Worm (Caenorhabditis elegans): ENCODE results near the gene spp-19.

The spp-19 gene

DNA sequence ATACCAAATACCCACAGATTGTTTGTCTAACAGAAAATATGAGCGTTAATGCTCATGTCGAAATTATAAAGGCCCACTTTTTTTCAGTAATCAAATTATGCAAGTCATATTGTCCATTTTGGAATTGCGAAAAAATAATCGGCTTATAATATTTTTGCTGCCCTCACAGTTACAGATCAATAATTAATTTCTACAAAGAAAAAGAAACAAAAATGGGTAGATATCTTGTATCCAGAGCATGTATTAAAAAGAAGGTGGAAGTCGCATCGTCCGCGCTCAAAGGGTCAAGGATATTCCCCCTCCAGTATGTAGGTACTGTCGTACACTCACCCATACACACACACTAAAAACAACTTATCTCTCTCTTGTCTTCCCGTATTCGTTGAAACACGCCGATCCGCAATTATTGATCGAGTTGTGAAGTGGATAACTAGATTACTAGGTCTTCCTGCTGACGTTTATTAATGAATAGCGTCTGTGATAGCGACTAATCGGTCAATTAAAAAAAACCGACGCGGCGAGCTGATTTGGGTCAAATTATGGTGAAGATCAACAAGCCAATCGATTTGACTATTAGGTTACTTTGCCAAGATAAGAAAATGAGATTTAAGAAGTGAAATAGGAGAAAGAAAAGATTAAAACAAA is 47.6 kb downstream of the spp-19 start:
- TF ChIP-seq mef-2 (tag; optimal IDR thresholded peaks at IDR 0.05) (no peak), blmp-1 (tag; optimal IDR thresholded peaks at IDR 0.05) (peak; percentile 70), lin-14 (GFP tag; optimal IDR thresholded peaks at IDR 0.05) (no peak), mep-1 (tag; optimal IDR thresholded peaks at IDR 0.05) (no peak), irx-1 (tag; optimal IDR thresholded peaks at IDR 0.05) (no peak), ceh-82 (tag; optimal IDR thresholded peaks at IDR 0.05) (no peak), dpl-1 (GFP tag; optimal IDR thresholded peaks at IDR 0.05) (no peak), nhr-47 (tag; optimal IDR thresholded peaks at IDR 0.05) (no peak), elt-3 (tag; optimal IDR thresholded peaks at IDR 0.05) (peak in 1 of 6 experiments; percentile 4), aha-1 (tag; optimal IDR thresholded peaks at IDR 0.05) (no peak), F16B12.6 (tag; optimal IDR thresholded peaks at IDR 0.05) (no peak), sup-37 (GFP tag; optimal IDR thresholded peaks at IDR 0.05) (no peak), zag-1 (tag; optimal IDR thresholded peaks at IDR 0.05) (no peak), jun-1 (tag; optimal IDR thresholded peaks at IDR 0.05) (no peak), fos-1 (tag; optimal IDR thresholded peaks at IDR 0.05) (no peak), ztf-11 (tag; optimal IDR thresholded peaks at IDR 0.05) (no peak), nhr-85 (tag) (peak; percentile 6), sox-4 (tag; optimal IDR thresholded peaks at IDR 0.05) (no peak), pax-3 (tag; optimal IDR thresholded peaks at IDR 0.05) (no peak), C34B4.2 (tag; optimal IDR thresholded peaks at IDR 0.05) (no peak), zip-4 (GFP tag; optimal IDR thresholded peaks at IDR 0.05) (no peak)

DNA sequence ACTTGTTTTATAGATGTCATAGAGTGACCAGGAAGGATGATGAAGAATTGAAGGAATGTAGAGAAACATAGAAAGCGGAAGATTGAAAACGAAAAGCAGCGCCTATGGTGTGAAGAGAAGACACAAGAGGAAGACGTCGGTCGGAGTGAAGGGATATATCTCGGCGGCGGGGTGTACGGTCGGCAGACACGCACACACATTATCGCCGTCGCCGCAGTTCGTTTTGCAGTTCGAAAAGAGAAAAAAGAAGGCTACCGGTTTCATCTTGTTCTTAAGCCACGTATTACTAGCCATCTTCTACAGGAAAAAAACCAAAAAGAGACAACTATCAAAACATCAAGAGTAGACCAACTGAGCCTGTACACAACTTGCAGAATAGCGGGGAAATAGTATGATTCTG is 48.1 kb downstream of the spp-19 start:
- no peak for TF ChIP-seq egl-13 (tag; optimal IDR thresholded peaks at IDR 0.05)
- no peak for TF ChIP-seq unc-30 (tag; optimal IDR thresholded peaks at IDR 0.05)
- TF ChIP-seq blmp-1 (tag; optimal IDR thresholded peaks at IDR 0.05): peak; percentile 94
- TF ChIP-seq elt-3 (tag; optimal IDR thresholded peaks at IDR 0.05): peak in 1 of 6 experiments; percentile 32
- TF ChIP-seq lin-14 (GFP tag; optimal IDR thresholded peaks at IDR 0.05): peak; percentile 72
- TF ChIP-seq efl-1 (optimal IDR thresholded peaks at IDR 0.05): no peak
- TF ChIP-seq efl-1 (GFP tag; optimal IDR thresholded peaks at IDR 0.05 in 1 of 2): peak in 1 of 2 experiments; percentile 59
- peak; percentile 19 for TF ChIP-seq nhr-90 (tag; optimal IDR thresholded peaks at IDR 0.05; ENCODE audit: poor library complexity)
- TF ChIP-seq hpl-2 (GFP tag; optimal IDR thresholded peaks at IDR 0.05): no peak
- TF ChIP-seq C04F5.9 (tag; optimal IDR thresholded peaks at IDR 0.05): no peak
- TF ChIP-seq elt-2 (tag; optimal IDR thresholded peaks at IDR 0.05): no peak
- peak; percentile 22 for TF ChIP-seq xbp-1 (tag; optimal IDR thresholded peaks at IDR 0.05)
- TF ChIP-seq nhr-12 (tag; optimal IDR thresholded peaks at IDR 0.05): no peak
- TF ChIP-seq unc-130 (tag; optimal IDR thresholded peaks at IDR 0.05): no peak
- no peak for TF ChIP-seq ztf-4 (tag; optimal IDR thresholded peaks at IDR 0.05)
- TF ChIP-seq aly-2 (tag; optimal IDR thresholded peaks at IDR 0.05): no peak
- no peak for TF ChIP-seq dpl-1 (GFP tag; optimal IDR thresholded peaks at IDR 0.05)
- no peak for TF ChIP-seq ets-5 (GFP tag; IDR thresholded peaks at IDR 0.05)
- TF ChIP-seq lin-13 (GFP tag; optimal IDR thresholded peaks at IDR 0.05): no peak
- no peak for TF ChIP-seq unc-62 (GFP tag; optimal IDR thresholded peaks at IDR 0.05)
- TF ChIP-seq zip-4 (GFP tag; optimal IDR thresholded peaks at IDR 0.05): no peak
- no peak for TF ChIP-seq ceh-88 (GFP tag; IDR thresholded peaks at IDR 0.05)
- no peak for TF ChIP-seq egl-27 (tag; optimal IDR thresholded peaks at IDR 0.05)
- TF ChIP-seq fkh-8 (tag; optimal IDR thresholded peaks at IDR 0.05): no peak

DNA sequence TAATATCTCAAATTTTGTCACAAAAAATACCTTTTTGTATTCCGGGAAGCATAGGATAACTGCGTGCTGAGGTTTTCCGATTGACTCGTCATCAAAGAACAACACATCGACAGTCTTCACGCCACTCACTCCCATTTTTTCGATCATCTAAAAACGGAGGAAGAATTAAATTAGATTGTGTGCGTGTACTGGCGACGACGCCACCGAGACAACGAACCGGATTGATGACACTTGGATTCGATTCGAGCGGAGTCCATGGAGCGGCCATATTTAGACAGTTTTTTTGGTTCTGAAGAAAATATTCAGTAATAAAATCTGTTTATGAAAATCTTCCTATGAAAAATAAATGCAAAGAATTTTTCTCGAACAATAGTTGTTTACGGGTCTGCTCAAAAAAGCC is 50.4 kb downstream of the spp-19 start, which contains the start of gene ubh-1:
ubh-1 (minus strand) TSS at position 289 of the 400 bp plus-strand sequence.
- peak in 1 of 6 experiments; percentile 23 for TF ChIP-seq elt-3 (tag; optimal IDR thresholded peaks at IDR 0.05)
- TF ChIP-seq F16B12.6 (tag; optimal IDR thresholded peaks at IDR 0.05): no peak
- TF ChIP-seq efl-1 (optimal IDR thresholded peaks at IDR 0.05): no peak
- TF ChIP-seq efl-1 (GFP tag; optimal IDR thresholded peaks at IDR 0.05 in 1 of 2): peak in 1 of 2 experiments; percentile 24

Data from whole organism, L1 larva.